Worm (Caenorhabditis elegans) whole organism, L3 larva: ENCODE data around the gene snr-1.

Experiments used
- ama-1 ChIP-seq: fragments of 150-350 bp; optimal IDR thresholded peaks from 2 replicates; lab custom pipeline; 2018
- ceh-9 ChIP-seq: sonication (generic microtip); optimal IDR thresholded peaks from 2 replicates; lab custom pipeline; 2018; ENCODE audit warnings: missing biosample characterization, missing genetic modification characterization
- egl-27 ChIP-seq: sonication (generic microtip); optimal IDR thresholded peaks from 4 replicates; lab custom pipeline; 2017; ENCODE audit warnings: missing biosample characterization, missing genetic modification reagents, missing genetic modification characterization
- elt-1 ChIP-seq: fragments of 150-350 bp; optimal IDR thresholded peaks from 2 replicates; lab custom pipeline; 2014; ENCODE audit warnings: missing biosample characterization, missing genetic modification characterization
- fkh-10 ChIP-seq: sonication (generic microtip); optimal IDR thresholded peaks from 2 replicates; lab custom pipeline; 2017; ENCODE audit warnings: missing biosample characterization, missing genetic modification reagents, missing genetic modification characterization
- hmg-11 ChIP-seq: sonication (generic microtip); optimal IDR thresholded peaks from 2 replicates; lab custom pipeline; 2016; ENCODE audit warnings: missing genetic modification characterization, missing compliant biosample characterization
- lin-15B ChIP-seq: fragments of 150-350 bp; optimal IDR thresholded peaks from 2 replicates; lab custom pipeline; 2014; ENCODE audit warnings: missing biosample characterization, missing genetic modification characterization
- mdl-1 ChIP-seq: fragments of 150-350 bp; optimal IDR thresholded peaks from 2 replicates; lab custom pipeline; 2014; ENCODE audit warnings: missing biosample characterization, missing genetic modification characterization
- nfya-1 ChIP-seq: sonication (generic microtip); optimal IDR thresholded peaks from 2 replicates; lab custom pipeline; 2017; ENCODE audit warnings: missing genetic modification characterization, mild to moderate bottlenecking, missing compliant biosample characterization, antibody characterized with exemption, moderate library complexity; ENCODE audit not compliant: insufficient read depth
- nhr-12 ChIP-seq: fragments of 150-350 bp; optimal IDR thresholded peaks from 2 replicates; lab custom pipeline; 2014; ENCODE audit warnings: missing biosample characterization, missing genetic modification characterization
- nhr-28 ChIP-seq: fragments of 150-350 bp; optimal IDR thresholded peaks from 2 replicates; lab custom pipeline; 2014; ENCODE audit warnings: missing biosample characterization, missing genetic modification characterization
- nhr-43 ChIP-seq: sonication (generic microtip); optimal IDR thresholded peaks from 2 replicates; lab custom pipeline; 2016; ENCODE audit warnings: mild to moderate bottlenecking, missing genetic modification characterization, missing compliant biosample characterization; ENCODE audit not compliant: poor library complexity, severe bottlenecking
- pqm-1 ChIP-seq: fragments of 150-350 bp; optimal IDR thresholded peaks from 2 replicates; lab custom pipeline; 2017; ENCODE audit warnings: missing biosample characterization, missing genetic modification characterization, inconsistent platforms
- sea-2 ChIP-seq: fragments of 150-350 bp; sonication (generic microtip); optimal IDR thresholded peaks from 4 replicates; lab custom pipeline; 2014; ENCODE audit warnings: missing biosample characterization, missing genetic modification reagents, missing genetic modification characterization
- skn-1 ChIP-seq: fragments of 150-350 bp; optimal IDR thresholded peaks from 2 replicates; lab custom pipeline; 2014; ENCODE audit warnings: missing biosample characterization, missing genetic modification characterization
- snpc-4 ChIP-seq: fragments of 150-350 bp; optimal IDR thresholded peaks from 2 replicates; lab custom pipeline; 2014; ENCODE audit warnings: missing biosample characterization, missing genetic modification characterization
- ztf-11 ChIP-seq: fragments of 150-350 bp; optimal IDR thresholded peaks from 2 replicates; lab custom pipeline; 2014; ENCODE audit warnings: missing biosample characterization, missing genetic modification characterization
- ztf-4 ChIP-seq: fragments of 150-350 bp; optimal IDR thresholded peaks from 2 replicates; lab custom pipeline; 2014; ENCODE audit warnings: missing biosample characterization, missing genetic modification characterization

Gene snr-1

DNA sequence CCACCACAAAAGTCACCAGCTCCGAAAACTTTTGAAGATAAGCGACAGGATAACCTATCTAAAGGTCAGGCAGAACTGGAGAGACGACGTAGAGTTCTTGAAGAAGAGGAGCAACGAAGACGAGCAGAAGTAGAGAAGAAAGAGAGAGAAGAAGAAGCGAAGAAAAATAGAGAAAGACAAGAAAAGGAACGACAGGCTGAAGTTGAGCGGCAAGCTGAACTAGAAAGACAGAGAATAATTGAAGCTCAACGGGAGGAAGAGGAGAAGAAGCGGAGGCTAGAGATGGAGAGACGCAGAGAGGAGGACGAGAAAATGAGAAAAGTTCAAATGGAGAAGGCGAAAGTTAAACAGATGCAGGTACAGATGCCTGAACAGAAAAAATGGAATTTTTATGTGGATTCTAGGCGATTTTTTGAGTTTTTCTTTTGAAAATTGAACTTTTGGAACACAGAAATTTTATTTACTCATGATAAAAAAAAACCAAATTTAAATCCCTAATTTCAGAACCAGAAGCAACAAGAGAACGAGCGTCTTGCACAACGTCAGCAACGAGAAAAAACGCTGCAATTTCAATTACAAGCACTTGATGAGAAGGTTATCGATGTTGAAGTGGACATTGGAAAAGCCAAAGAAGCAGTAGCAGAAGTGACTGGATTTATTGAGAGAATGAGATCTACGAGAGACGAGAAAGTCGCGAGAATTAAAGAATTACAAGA, 33.4 kb downstream of the snr-1 start:
- TF ChIP-seq nfya-1 (tag; lab: Kevin White, UChicago) (peak; percentile 24), snpc-4 (tag; lab: Kevin White, UChicago) (no peak)

DNA sequence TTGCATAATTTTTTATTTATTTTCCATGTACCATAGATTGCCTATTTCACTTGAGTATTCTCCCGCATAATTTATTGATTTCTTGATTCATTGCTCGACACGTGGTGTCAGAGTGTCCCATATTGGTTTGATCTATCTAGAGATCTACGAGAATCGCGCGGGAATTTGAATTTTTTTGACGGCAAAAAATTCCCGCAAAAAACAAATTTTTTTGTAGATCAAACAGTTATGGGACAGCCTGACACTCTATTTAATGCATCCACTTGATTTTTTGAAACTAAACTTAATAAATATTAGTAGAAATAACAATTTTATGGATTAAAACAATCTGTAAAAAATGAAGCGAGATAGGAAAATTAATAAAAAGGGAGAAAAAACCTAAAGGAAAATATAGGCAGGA, 38.1 kb downstream of the snr-1 start:
- TF ChIP-seq nhr-12 (tag; lab: Kevin White, UChicago) (no peak), sea-2 (GFP tag; lab: Kevin White, UChicago) (no peak), ama-1 (no peak), egl-27 (tag; lab: Kevin White, UChicago) (no peak), elt-1 (tag; lab: Kevin White, UChicago) (no peak)

DNA sequence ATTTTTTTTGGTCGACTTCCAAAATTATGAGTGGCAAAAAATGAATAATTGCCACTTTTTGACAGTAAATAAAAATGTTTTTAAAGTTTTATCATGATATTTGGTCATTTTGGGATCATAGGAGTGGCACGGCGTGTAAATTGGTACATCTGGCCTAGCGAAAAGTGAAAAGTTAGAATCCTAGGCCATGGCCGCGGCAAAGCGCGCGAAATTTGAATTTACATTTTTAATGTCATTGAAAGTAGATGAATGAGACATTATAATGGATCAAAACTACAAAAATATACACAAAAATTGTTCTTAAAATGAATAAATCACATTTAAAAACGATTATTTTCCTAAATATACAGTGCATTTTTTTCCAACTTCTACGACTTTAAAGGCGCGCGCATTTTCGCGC, 38.7 kb downstream of the snr-1 start:
- TF ChIP-seq fkh-10 (GFP tag; lab: Kevin White, UChicago) (no peak), ztf-11 (tag; lab: Kevin White, UChicago) (no peak), hmg-11 (tag; lab: Kevin White, UChicago) (no peak)

DNA sequence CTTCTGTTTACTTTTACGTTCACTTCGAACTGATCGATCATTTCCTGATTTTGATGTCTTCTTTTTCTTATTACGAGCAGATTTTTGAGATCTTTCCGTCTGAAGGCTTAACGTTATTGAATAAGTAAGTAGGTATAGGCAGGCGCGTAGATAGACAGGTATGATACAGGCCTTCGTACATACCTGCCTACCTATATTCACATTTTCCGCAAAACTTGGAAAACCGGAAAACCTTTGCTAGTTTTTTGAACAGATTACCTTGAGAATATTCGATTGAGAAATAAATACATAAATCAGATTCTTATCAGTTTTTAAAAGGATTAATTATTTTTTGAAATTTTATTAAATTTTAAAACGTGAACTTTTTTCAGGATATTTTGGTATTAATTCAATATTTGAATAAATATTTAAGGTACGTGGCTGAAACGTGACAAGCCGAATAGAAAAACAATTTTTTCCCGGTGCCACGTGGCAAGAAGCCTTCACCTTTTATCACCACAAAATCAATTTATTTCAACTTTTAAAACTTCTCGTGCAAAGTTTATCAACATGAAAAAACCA, 43.3 kb downstream of the snr-1 start, which contains the start of the genes Y116A8C.37 and Y116A8C.38:
TSS of gene Y116A8C.37 (minus strand) at position 101 of the 561 bp plus-strand sequence.
TSS of gene Y116A8C.38 (plus strand) at position 511 of the 561 bp plus-strand sequence.
- TF ChIP-seq elt-1 (tag; lab: Kevin White, UChicago) (no peak), pqm-1 (tag; lab: Kevin White, UChicago) (no peak), egl-27 (tag; lab: Kevin White, UChicago) (no peak), nhr-43 (tag; lab: Kevin White, UChicago) (no peak), nhr-28 (tag; lab: Kevin White, UChicago) (no peak), lin-15B (no peak), nfya-1 (tag; lab: Kevin White, UChicago) (no peak), ceh-9 (tag; lab: Kevin White, UChicago) (no peak), mdl-1 (tag; lab: Kevin White, UChicago) (no peak), ztf-11 (tag; lab: Kevin White, UChicago) (no peak), ztf-4 (tag; lab: Kevin White, UChicago) (no peak), skn-1 (tag; lab: Kevin White, UChicago) (no peak)
- TF ChIP-seq, all 47 proteins: peak for 0
